Worm (Caenorhabditis elegans) whole organism, late embryonic: ENCODE data around the gene K09D9.9.

Source experiments
- ceh-45 ChIP-seq: fragments of 200-800 bp; sonication (Bioruptor generic); IDR thresholded peaks from 2 replicates; pipeline ENCODE4 v1.3.6; 2022; ENCODE audit warnings: missing genetic modification reagents, missing genetic modification characterization, missing compliant biosample characterization
- elt-2 ChIP-seq: sonication (generic microtip); optimal IDR thresholded peaks from 2 replicates; lab custom pipeline; 2016; ENCODE audit warnings: missing genetic modification reagents, missing genetic modification characterization, missing compliant biosample characterization
- elt-4 ChIP-seq: sonication (generic microtip); optimal IDR thresholded peaks from 2 replicates; lab custom pipeline; 2016; ENCODE audit warnings: missing genetic modification characterization, missing compliant biosample characterization
- ets-4 ChIP-seq: sonication (generic microtip); optimal IDR thresholded peaks from 2 replicates; lab custom pipeline; 2016; ENCODE audit warnings: missing genetic modification characterization, missing compliant biosample characterization
- hlh-15 ChIP-seq: sonication (generic microtip); optimal IDR thresholded peaks from 2 replicates; lab custom pipeline; 2016; ENCODE audit warnings: missing genetic modification characterization, missing compliant biosample characterization
- nfya-1 ChIP-seq: sonication (generic microtip); optimal IDR thresholded peaks from 2 replicates; lab custom pipeline; 2017; ENCODE audit warnings: missing genetic modification characterization, mild to moderate bottlenecking, missing compliant biosample characterization, antibody characterized with exemption, moderate library complexity
- nhr-11 ChIP-seq: fragments of 150-350 bp; optimal IDR thresholded peaks from 2 replicates; lab custom pipeline; 2014; ENCODE audit warnings: missing biosample characterization, missing genetic modification characterization
- pax-1 ChIP-seq: fragments of 150-350 bp; optimal IDR thresholded peaks from 2 replicates; lab custom pipeline; 2014; ENCODE audit warnings: missing biosample characterization, missing genetic modification characterization
- pha-2 ChIP-seq: sonication (generic microtip); optimal IDR thresholded peaks from 2 replicates; lab custom pipeline; 2017; ENCODE audit warnings: mild to moderate bottlenecking, missing genetic modification characterization, missing compliant biosample characterization
- rnt-1 ChIP-seq: sonication (generic microtip); optimal IDR thresholded peaks from 2 replicates; lab custom pipeline; 2016; ENCODE audit warnings: missing genetic modification characterization, missing compliant biosample characterization
- sox-4 ChIP-seq: sonication (generic microtip); optimal IDR thresholded peaks from 2 replicates; lab custom pipeline; 2017; ENCODE audit warnings: mild to moderate bottlenecking, missing genetic modification characterization, inconsistent platforms, missing compliant biosample characterization
- unc-42 ChIP-seq: sonication (generic microtip); optimal IDR thresholded peaks from 2 replicates; lab custom pipeline; 2016; ENCODE audit warnings: missing genotype, missing genetic modification characterization, missing compliant biosample characterization

DNA sequence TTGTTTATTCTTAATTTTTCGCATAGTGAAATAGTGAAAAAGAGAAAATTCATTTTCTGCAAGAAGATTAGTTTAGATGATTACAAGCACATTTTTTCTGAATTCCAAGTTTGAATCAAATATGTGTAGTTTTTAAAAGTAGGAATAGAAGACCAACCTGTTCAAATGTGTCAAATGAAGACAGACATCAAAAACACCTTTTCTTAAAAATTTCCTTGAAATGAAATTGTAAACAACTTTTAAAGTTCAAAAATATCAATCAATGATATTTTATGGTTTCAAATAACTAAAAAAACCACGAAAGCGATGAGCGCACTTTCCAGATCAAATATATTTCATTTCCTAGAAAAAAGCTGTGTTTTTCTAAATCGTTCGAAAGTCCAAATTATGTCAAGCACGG is 12.3 kb downstream of the K09D9.9 start, which contains the start of gene nlp-30:
- TF ChIP-seq sox-4 (tag; lab: Kevin White, UChicago) (no peak), elt-2 (no peak), nfya-1 (tag; lab: Kevin White, UChicago) (no peak), ceh-45 (no peak), pha-2 (no peak), elt-4 (no peak), nhr-11 (tag; lab: Kevin White, UChicago) (no peak), pax-1 (no peak), ets-4 (no peak), rnt-1 (tag; lab: Kevin White, UChicago) (no peak), hlh-15 (tag; lab: Kevin White, UChicago) (no peak), unc-42 (tag; lab: Kevin White, UChicago) (no peak)
